Fruit fly (Drosophila melanogaster) whole organism, embryonic: ENCODE results near the gene CG8907.

Source experiments
- Aef1 ChIP-seq: fragments of 200-800 bp; sonication (Bioruptor generic); IDR thresholded peaks from 3 replicates; pipeline ENCODE4 v1.3.6; 2022; ENCODE audit warnings: missing biosample characterization, missing genetic modification characterization
- Atf3 ChIP-seq: fragments of 200-800 bp; sonication (Bioruptor generic); optimal IDR thresholded peaks from 3 replicates; lab custom pipeline; 2016; ENCODE audit warnings: missing biosample characterization, missing genetic modification characterization
- CG10147 ChIP-seq: fragments of 200-800 bp; sonication (Bioruptor generic); optimal IDR thresholded peaks from 2 replicates; lab custom pipeline; 2019; ENCODE audit warnings: missing biosample characterization, mild to moderate bottlenecking, missing genetic modification characterization, moderate library complexity
- CG10267 ChIP-seq: fragments of 200-800 bp; sonication (Bioruptor generic); optimal IDR thresholded peaks from 2 replicates; lab custom pipeline; 2018; ENCODE audit warnings: missing biosample characterization, mild to moderate bottlenecking, missing genetic modification characterization, moderate library complexity
- CG15479 ChIP-seq: fragments of 200-800 bp; sonication (Bioruptor generic); optimal IDR thresholded peaks from 3 replicates; lab custom pipeline; 2019; ENCODE audit warnings: missing biosample characterization, mild to moderate bottlenecking, missing genetic modification characterization, moderate library complexity
- CG17568 ChIP-seq: fragments of 200-800 bp; sonication (Bioruptor generic); optimal IDR thresholded peaks from 2 replicates; lab custom pipeline; 2018; ENCODE audit warnings: missing biosample characterization, mild to moderate bottlenecking, missing genetic modification characterization, moderate library complexity
- CG17612 ChIP-seq: fragments of 200-800 bp; sonication (Bioruptor generic); IDR thresholded peaks from 2 replicates; pipeline ENCODE4 v1.3.6; 2022; ENCODE audit warnings: missing biosample characterization, missing genetic modification characterization
- CG33557 ChIP-seq: fragments of 200-800 bp; sonication (Bioruptor generic); optimal IDR thresholded peaks from 2 replicates; lab custom pipeline; 2019; ENCODE audit warnings: missing biosample characterization, mild to moderate bottlenecking, missing genetic modification characterization, moderate library complexity
- CG4328 ChIP-seq: fragments of 200-800 bp; sonication (Bioruptor generic); optimal IDR thresholded peaks from 3 replicates; lab custom pipeline; 2017; ENCODE audit warnings: missing biosample characterization, missing genetic modification reagents, missing genetic modification characterization
- CG6683 ChIP-seq: fragments of 200-800 bp; sonication (Bioruptor generic); optimal IDR thresholded peaks from 2 replicates; lab custom pipeline; 2017; ENCODE audit warnings: missing biosample characterization, mild to moderate bottlenecking, missing genetic modification characterization, missing genetic modification reagents
- CG7372 ChIP-seq: fragments of 200-800 bp; sonication (Bioruptor generic); IDR thresholded peaks from 2 replicates; pipeline ENCODE4 v1.3.6; 2022; ENCODE audit warnings: missing biosample characterization, missing genetic modification characterization
- CG7928 ChIP-seq: fragments of 200-800 bp; sonication (Bioruptor generic); optimal IDR thresholded peaks from 2 replicates; lab custom pipeline; 2017; ENCODE audit warnings: missing biosample characterization, mild to moderate bottlenecking, missing genetic modification characterization
- Camta ChIP-seq: fragments of 200-800 bp; sonication (Bioruptor generic); optimal IDR thresholded peaks from 2 replicates; lab custom pipeline; 2016; ENCODE audit warnings: missing biosample characterization, missing genetic modification characterization
- Chrac-16 ChIP-seq: fragments of 200-800 bp; sonication (Bioruptor generic); optimal IDR thresholded peaks from 3 replicates; lab custom pipeline; 2016; ENCODE audit warnings: missing biosample characterization, missing genetic modification characterization
- CoRest ChIP-seq: fragments of 200-800 bp; sonication (Bioruptor generic); optimal IDR thresholded peaks from 3 replicates; lab custom pipeline; 2018; ENCODE audit warnings: missing biosample characterization, mild to moderate bottlenecking, missing genetic modification characterization, moderate library complexity
- E2f1 ChIP-seq: fragments of 200-800 bp; sonication (Bioruptor generic); IDR thresholded peaks from 2 replicates; pipeline ENCODE4 v1.3.6; 2022; ENCODE audit warnings: missing biosample characterization, missing genetic modification characterization
- HLHmδ ChIP-seq: fragments of 200-800 bp; sonication (Bioruptor generic); optimal IDR thresholded peaks from 2 replicates; lab custom pipeline; 2018; ENCODE audit warnings: missing biosample characterization, mild to moderate bottlenecking, missing genetic modification characterization, moderate library complexity
- Hr39 ChIP-seq: fragments of >200 bp; optimal IDR thresholded peaks from 2 replicates; lab custom pipeline; 2017
- Hr51 ChIP-seq, 2 experiments: fragments of 200-800 bp; sonication (Bioruptor generic); optimal IDR thresholded peaks; 2 replicates in 1 of 2; 3 replicates in 1 of 2; lab custom pipeline; 2016 to 2018; ENCODE audit warnings: missing biosample characterization in 2 of 2, missing genetic modification characterization in 2 of 2, mild to moderate bottlenecking in 1 of 2, moderate library complexity in 1 of 2
- Hr78 ChIP-seq, 2 experiments: fragments of 200-800 bp in 1 of 2; fragments of >200 bp in 1 of 2; sonication (Bioruptor generic) in 1 of 2; optimal IDR thresholded peaks; 2 replicates each; lab custom pipeline; 2017 to 2019; ENCODE audit warnings: missing biosample characterization in 2 of 2, missing genetic modification characterization in 2 of 2, mild to moderate bottlenecking in 1 of 2, moderate library complexity in 1 of 2
- Kr ChIP-seq: fragments of 200-800 bp; sonication (Bioruptor generic); optimal IDR thresholded peaks from 2 replicates; lab custom pipeline; 2017; ENCODE audit warnings: missing biosample characterization, mild to moderate bottlenecking, missing genetic modification characterization
- Mrtf ChIP-seq: fragments of 200-800 bp; sonication (Bioruptor generic); IDR thresholded peaks from 3 replicates; pipeline ENCODE4 v1.3.6; 2022; ENCODE audit warnings: missing biosample characterization, missing genetic modification characterization
- Myb ChIP-seq: fragments of 200-800 bp; sonication (Bioruptor generic); optimal IDR thresholded peaks from 2 replicates; lab custom pipeline; 2016; ENCODE audit warnings: missing biosample characterization, missing genetic modification characterization
- Side ChIP-seq: fragments of 200-800 bp; sonication (Bioruptor generic); optimal IDR thresholded peaks from 2 replicates; lab custom pipeline; 2016; ENCODE audit warnings: missing biosample characterization, missing genetic modification characterization
- Sox100B ChIP-seq: fragments of 200-800 bp; sonication (Bioruptor generic); optimal IDR thresholded peaks from 3 replicates; lab custom pipeline; 2018; ENCODE audit warnings: missing biosample characterization, mild to moderate bottlenecking, missing genetic modification characterization
- Tbp ChIP-seq: fragments of >200 bp; optimal IDR thresholded peaks from 2 replicates; lab custom pipeline; 2018; ENCODE audit warnings: missing biosample characterization, missing genetic modification characterization
- aop ChIP-seq: fragments of 200-800 bp; sonication (Bioruptor generic); IDR thresholded peaks from 2 replicates; pipeline ENCODE4 v1.3.6; 2022; ENCODE audit warnings: missing biosample characterization, missing genetic modification characterization
- bcd ChIP-seq: fragments of 200-800 bp; sonication (Bioruptor generic); optimal IDR thresholded peaks from 2 replicates; lab custom pipeline; 2017; ENCODE audit warnings: missing biosample characterization, mild to moderate bottlenecking, missing genetic modification characterization
- cato ChIP-seq: fragments of 200-800 bp; sonication (Bioruptor generic); optimal IDR thresholded peaks from 2 replicates; lab custom pipeline; 2016; ENCODE audit warnings: missing biosample characterization, missing genetic modification characterization, borderline replicate concordance
- dmrt99B ChIP-seq: fragments of 200-800 bp; sonication (Bioruptor generic); optimal IDR thresholded peaks from 2 replicates; lab custom pipeline; 2018; ENCODE audit warnings: missing biosample characterization, mild to moderate bottlenecking, missing genetic modification characterization, moderate library complexity
- fd3F ChIP-seq: fragments of 200-800 bp; sonication (Bioruptor generic); optimal IDR thresholded peaks from 2 replicates; lab custom pipeline; 2018; ENCODE audit warnings: missing biosample characterization, mild to moderate bottlenecking, missing genetic modification characterization, moderate library complexity
- fd96Cb ChIP-seq: fragments of 200-800 bp; sonication (Bioruptor generic); optimal IDR thresholded peaks from 2 replicates; lab custom pipeline; 2018; ENCODE audit warnings: missing biosample characterization, mild to moderate bottlenecking, missing genetic modification characterization, moderate library complexity
- ftz-f1 ChIP-seq: fragments of 200-800 bp; sonication (Bioruptor generic); optimal IDR thresholded peaks from 2 replicates; lab custom pipeline; 2016; ENCODE audit warnings: missing biosample characterization, missing genetic modification characterization
- grau ChIP-seq: fragments of 200-800 bp; optimal IDR thresholded peaks from 3 replicates; lab custom pipeline; 2019; ENCODE audit warnings: missing biosample characterization, mild to moderate bottlenecking, missing genetic modification characterization, moderate library complexity
- gsb ChIP-seq: fragments of 200-800 bp; sonication (Bioruptor generic); IDR thresholded peaks from 2 replicates; pipeline ENCODE4 v1.3.6; 2022; ENCODE audit warnings: missing biosample characterization, missing genetic modification characterization
- hkb ChIP-seq, 2 experiments: fragments of 200-800 bp in 1 of 2; fragments of >200 bp in 1 of 2; sonication (Bioruptor generic) in 1 of 2; IDR thresholded peaks in 1 of 2; optimal IDR thresholded peaks in 1 of 2; 2 replicates each; pipeline versions ENCODE4 v1.3.6 to Lab custom; 2017 to 2022; ENCODE audit warnings: missing biosample characterization in 1 of 2, missing genetic modification characterization in 1 of 2
- kah ChIP-seq: fragments of 200-800 bp; sonication (Bioruptor generic); optimal IDR thresholded peaks from 2 replicates; lab custom pipeline; 2018; ENCODE audit warnings: missing biosample characterization, mild to moderate bottlenecking, missing genetic modification characterization
- klu ChIP-seq: fragments of 200-800 bp; sonication (Bioruptor generic); IDR thresholded peaks from 2 replicates; pipeline ENCODE4 v1.3.6; 2022; ENCODE audit warnings: missing biosample characterization, missing genetic modification characterization
- kni ChIP-seq: fragments of 200-800 bp; sonication (Bioruptor generic); optimal IDR thresholded peaks from 3 replicates; lab custom pipeline; 2017; ENCODE audit warnings: mild to moderate bottlenecking, missing biosample characterization, missing genetic modification reagents, missing genetic modification characterization
- lov ChIP-seq, 2 experiments: fragments of 200-800 bp in 1 of 2; fragments of >200 bp in 1 of 2; sonication (Bioruptor generic) in 1 of 2; IDR thresholded peaks in 1 of 2; optimal IDR thresholded peaks in 1 of 2; 2 replicates in 1 of 2; 3 replicates in 1 of 2; pipeline versions ENCODE4 v1.3.6 to Lab custom; 2017 to 2022; ENCODE audit warnings: missing biosample characterization in 1 of 2, missing genetic modification characterization in 1 of 2
- peb ChIP-seq: fragments of 200-800 bp; sonication (Bioruptor generic); IDR thresholded peaks from 2 replicates; pipeline ENCODE4 v1.3.6; 2022; ENCODE audit warnings: missing biosample characterization, missing genetic modification characterization
- ro ChIP-seq: fragments of 200-800 bp; sonication (Bioruptor generic); IDR thresholded peaks from 2 replicates; pipeline ENCODE4 v1.3.6; 2022; ENCODE audit warnings: missing biosample characterization, missing genetic modification characterization
- sima ChIP-seq: fragments of 200-800 bp; sonication (Bioruptor generic); optimal IDR thresholded peaks from 2 replicates; lab custom pipeline; 2016; ENCODE audit warnings: missing biosample characterization, missing genetic modification characterization
- sob ChIP-seq: fragments of 200-800 bp; sonication (Bioruptor generic); IDR thresholded peaks from 2 replicates; pipeline ENCODE4 v1.3.6; 2022; ENCODE audit warnings: missing biosample characterization, missing genetic modification characterization
- stwl ChIP-seq: fragments of 200-800 bp; sonication (Bioruptor generic); optimal IDR thresholded peaks from 3 replicates; lab custom pipeline; 2018; ENCODE audit warnings: missing biosample characterization, mild to moderate bottlenecking, missing genetic modification characterization, moderate library complexity
- tgo ChIP-seq: fragments of 200-800 bp; sonication (Bioruptor generic); IDR thresholded peaks from 3 replicates; pipeline ENCODE4 v1.3.6; 2022; ENCODE audit warnings: missing biosample characterization, missing genetic modification characterization
- ttk ChIP-seq: fragments of 200-800 bp; sonication (Bioruptor generic); IDR thresholded peaks from 2 replicates; pipeline ENCODE4 v2.1.2; 2022; ENCODE audit warnings: missing biosample characterization, missing genetic modification characterization
- tup ChIP-seq: fragments of 200-800 bp; sonication (Bioruptor generic); optimal IDR thresholded peaks from 2 replicates; lab custom pipeline; 2016; ENCODE audit warnings: missing biosample characterization, mild to moderate bottlenecking, missing genetic modification characterization, moderate library complexity
- unpg ChIP-seq: fragments of 200-800 bp; sonication (Bioruptor generic); optimal IDR thresholded peaks from 3 replicates; lab custom pipeline; 2018; ENCODE audit warnings: missing biosample characterization, mild to moderate bottlenecking, missing genetic modification characterization, moderate library complexity
- wor ChIP-seq: fragments of 200-800 bp; sonication (Bioruptor generic); IDR thresholded peaks from 2 replicates; pipeline ENCODE4 v1.3.6; 2022; ENCODE audit warnings: missing biosample characterization, missing genetic modification characterization

CG8907 gene

DNA sequence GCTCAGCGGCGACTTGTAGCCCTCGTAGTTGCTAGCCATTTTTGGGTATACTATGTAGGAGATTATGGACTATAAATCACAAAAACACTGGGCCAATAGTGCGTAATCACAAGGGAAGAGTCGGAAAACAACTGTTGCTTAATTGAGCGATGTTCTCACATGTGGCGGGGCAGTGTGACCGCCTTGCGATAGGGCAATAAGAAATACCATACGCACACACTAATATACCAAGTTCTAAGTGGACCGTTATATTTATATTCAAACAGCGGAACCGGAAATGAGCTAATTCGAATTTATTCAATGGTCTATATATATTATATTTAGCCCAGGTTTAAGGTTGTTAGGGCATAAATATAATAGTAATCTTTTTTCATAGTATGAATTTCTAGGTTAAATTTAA lies 12.9 kb downstream of the CG8907 start, which contains the start of gene Adsl (continued):
- peak; percentile 41 for TF ChIP-seq Camta (GFP tag; lab: Kevin White, UChicago)
- TF ChIP-seq grau: no peak
- peak; percentile 67 for TF ChIP-seq HLHmδ (GFP tag; lab: Kevin White, UChicago)
- peak; percentile 75 for TF ChIP-seq bcd (GFP tag; lab: Kevin White, UChicago)
- TF ChIP-seq Side (GFP tag; lab: Kevin White, UChicago): peak; percentile 20
- no peak for TF ChIP-seq lov (optimal IDR thresholded peaks at IDR 0.05; lab: Kevin White, UChicago)
- peak; percentile 77; the same call in 2 of the 3 replicates for TF ChIP-seq lov (GFP tag; IDR thresholded peaks at IDR 0.05; lab: Robert Waterston, UW)
- TF ChIP-seq fd3F: no peak
- no peak for TF ChIP-seq wor
- TF ChIP-seq Chrac-16: peak; percentile 19
- TF ChIP-seq CG7372 (GFP tag; lab: Robert Waterston, UW): no peak
- peak; percentile 99 for TF ChIP-seq stwl
- TF ChIP-seq Kr (GFP tag; lab: Kevin White, UChicago): no peak
- TF ChIP-seq klu (GFP tag; lab: Robert Waterston, UW): no peak
- TF ChIP-seq hkb (optimal IDR thresholded peaks at IDR 0.05; lab: Kevin White, UChicago): no peak
- TF ChIP-seq hkb (GFP tag; IDR thresholded peaks at IDR 0.05; lab: Robert Waterston, UW): peak; percentile 73
- no peak for TF ChIP-seq unpg (GFP tag; lab: Kevin White, UChicago)
- no peak for TF ChIP-seq Atf3 (GFP tag; lab: Kevin White, UChicago)
- TF ChIP-seq cato (GFP tag; lab: Kevin White, UChicago): peak; percentile 3
- TF ChIP-seq CG4328: peak; percentile 50
- no peak for TF ChIP-seq Aef1
- TF ChIP-seq gsb (GFP tag; lab: Robert Waterston, UW): no peak
- peak; percentile 19; the same call in 1 of the 3 replicates for TF ChIP-seq tgo (GFP tag; lab: Robert Waterston, UW)
- TF ChIP-seq Hr78 (GFP tag; optimal IDR thresholded peaks at IDR 0.05; lab: Kevin White, UChicago): no peak
- peak; percentile 77 for TF ChIP-seq CG10267 (tag; lab: Kevin White, UChicago)
- no peak for TF ChIP-seq CG17568
- TF ChIP-seq CG10147: no peak
- peak; percentile 85 for TF ChIP-seq CoRest (tag; lab: Kevin White, UChicago)
- peak; percentile 5 for TF ChIP-seq CG15479
- TF ChIP-seq tup (GFP tag; lab: Kevin White, UChicago): no peak
- TF ChIP-seq Mrtf (GFP tag; lab: Robert Waterston, UW): no peak
- TF ChIP-seq ftz-f1 (GFP tag; lab: Kevin White, UChicago): no peak
- TF ChIP-seq Tbp (GFP tag; lab: Kevin White, UChicago): no peak
- TF ChIP-seq peb (GFP tag; lab: Robert Waterston, UW): no peak
- TF ChIP-seq sob (GFP tag; lab: Robert Waterston, UW): peak; percentile 60; the same call in 1 of the 2 replicates
- peak; percentile 91 for TF ChIP-seq Myb (GFP tag; lab: Kevin White, UChicago)
- peak; percentile 21; the same call in 1 of the 2 replicates for TF ChIP-seq E2f1 (GFP tag; lab: Robert Waterston, UW)
- TF ChIP-seq CG33557: peak; percentile 75
- no peak for TF ChIP-seq CG6683 (GFP tag; lab: Kevin White, UChicago)
- peak; percentile 74 for TF ChIP-seq Sox100B
- TF ChIP-seq CG17612 (GFP tag; lab: Robert Waterston, UW): no peak
- TF ChIP-seq fd96Cb (tag; lab: Kevin White, UChicago): no peak
- TF ChIP-seq ttk (GFP tag; lab: Robert Waterston, UW): no peak
- no peak for TF ChIP-seq Hr39 (lab: Kevin White, UChicago)
- TF ChIP-seq aop (GFP tag; lab: Robert Waterston, UW): peak; percentile 62; the same call in 1 of the 2 replicates
- no peak for TF ChIP-seq sima (GFP tag; lab: Kevin White, UChicago)
- TF ChIP-seq CG7928 (GFP tag; lab: Kevin White, UChicago): no peak
- no peak for TF ChIP-seq ro
- TF ChIP-seq Hr51 (GFP tag; optimal IDR thresholded peaks at IDR 0.05; lab: Kevin White, UChicago): peak in 1 of 2 experiments; percentile 9
- TF ChIP-seq kni (GFP tag; lab: Kevin White, UChicago): peak; percentile 50
- peak; percentile 82 for TF ChIP-seq kah
- no peak for TF ChIP-seq dmrt99B
